Fruit fly (Drosophila melanogaster) whole organism, prepupa: ENCODE results near the gene Rsph9.

ENCODE experiments used
- CG10669 ChIP-seq: fragments of 200-800 bp; sonication (Bioruptor generic); optimal IDR thresholded peaks from 3 replicates; lab custom pipeline; 2018; ENCODE audit warnings: missing biosample characterization, mild to moderate bottlenecking, missing genetic modification characterization, moderate library complexity
- CG11902 ChIP-seq: fragments of 200-800 bp; sonication (Bioruptor generic); optimal IDR thresholded peaks from 3 replicates; lab custom pipeline; 2016; ENCODE audit warnings: missing biosample characterization, missing genetic modification characterization
- CG8119 ChIP-seq: fragments of 200-800 bp; sonication (Bioruptor generic); IDR thresholded peaks from 3 replicates; pipeline ENCODE4 v1.3.6; 2022; ENCODE audit warnings: missing biosample characterization, missing genetic modification characterization
- Hr39 ChIP-seq: fragments of 200-800 bp; sonication (Bioruptor generic); optimal IDR thresholded peaks from 2 replicates; lab custom pipeline; 2016; ENCODE audit warnings: missing biosample characterization, missing genetic modification characterization
- OdsH ChIP-seq: fragments of 200-800 bp; sonication (Bioruptor generic); optimal IDR thresholded peaks from 3 replicates; lab custom pipeline; 2016; ENCODE audit warnings: missing biosample characterization, missing genetic modification characterization
- achi ChIP-seq: fragments of 200-800 bp; sonication (Bioruptor generic); optimal IDR thresholded peaks from 3 replicates; lab custom pipeline; 2016; ENCODE audit warnings: missing biosample characterization, missing genetic modification characterization
- net ChIP-seq: fragments of 200-800 bp; sonication (Bioruptor generic); optimal IDR thresholded peaks from 3 replicates; lab custom pipeline; 2016; ENCODE audit warnings: missing biosample characterization, missing genetic modification characterization
- pdm3 ChIP-seq: fragments of 200-800 bp; sonication (Bioruptor generic); optimal IDR thresholded peaks from 3 replicates; lab custom pipeline; 2016; ENCODE audit warnings: missing biosample characterization, missing genetic modification characterization

DNA sequence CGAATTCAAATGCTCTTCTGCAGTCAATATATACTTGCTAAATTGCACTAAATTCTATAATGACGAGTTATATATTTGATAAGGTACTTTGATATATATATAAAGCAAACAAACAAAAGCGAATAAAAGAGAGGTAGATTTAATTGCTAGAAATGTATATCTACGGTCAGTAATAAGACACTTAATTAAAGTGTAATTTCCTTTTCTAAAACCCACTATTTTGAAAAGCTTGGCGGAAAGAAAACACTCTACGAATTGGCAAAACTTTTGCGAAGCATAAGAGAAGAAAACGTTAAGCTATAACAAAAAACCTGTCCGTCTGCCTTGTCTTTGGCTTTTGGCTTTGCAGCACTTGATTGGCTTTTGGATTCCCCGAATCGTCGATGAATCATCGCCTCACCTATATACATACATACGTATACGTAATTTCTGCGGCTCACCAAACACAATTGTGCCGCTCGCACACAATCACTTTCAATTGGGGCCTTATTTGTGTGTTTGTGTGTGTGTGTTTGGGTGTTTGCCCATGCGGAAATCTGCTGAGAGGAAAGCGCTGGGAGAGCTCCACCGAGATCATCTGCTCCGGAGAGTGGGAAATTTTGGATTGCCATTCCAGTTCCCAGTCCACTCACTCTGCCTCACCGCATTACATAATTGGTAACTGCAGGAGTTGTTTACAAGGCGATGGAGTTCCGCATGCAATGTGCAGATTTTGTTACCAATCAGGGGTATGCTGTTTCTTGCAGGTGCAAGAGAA, 18.3 kb upstream of the Rsph9 start:
- TF ChIP-seq CG11902 (GFP tag; lab: Kevin White, UChicago) (no peak), CG10669 (GFP tag; lab: Kevin White, UChicago) (no peak), achi (GFP tag; lab: Kevin White, UChicago) (no peak), CG8119 (GFP tag; lab: Robert Waterston, UW) (peak; percentile 62), OdsH (no peak), Hr39 (GFP tag; lab: Kevin White, UChicago) (no peak), pdm3 (GFP tag; lab: Kevin White, UChicago) (peak; percentile 44), net (no peak)
